Fruit fly (Drosophila melanogaster) whole organism, embryonic: ENCODE data around the gene PK1-R.

Experiments
- Aef1 ChIP-seq: fragments of 200-800 bp; sonication (Bioruptor generic); IDR thresholded peaks from 3 replicates; pipeline ENCODE4 v1.3.6; 2022; ENCODE audit warnings: missing biosample characterization, missing genetic modification characterization
- C15 ChIP-seq: fragments of 200-800 bp; sonication (Bioruptor generic); IDR thresholded peaks from 3 replicates; pipeline ENCODE4 v1.3.6; 2022; ENCODE audit warnings: missing biosample characterization, missing genetic modification characterization
- CG10321 ChIP-seq: fragments of 200-800 bp; sonication (Bioruptor generic); IDR thresholded peaks from 2 replicates; pipeline ENCODE4 v1.3.6; 2022; ENCODE audit warnings: missing biosample characterization, missing genetic modification characterization
- CG10462 ChIP-seq: fragments of 200-800 bp; sonication (Bioruptor generic); optimal IDR thresholded peaks from 2 replicates; lab custom pipeline; 2016; ENCODE audit warnings: missing biosample characterization, missing genetic modification characterization
- CG10979 ChIP-seq: fragments of 200-800 bp; sonication (Bioruptor generic); optimal IDR thresholded peaks from 2 replicates; lab custom pipeline; 2018; ENCODE audit warnings: missing biosample characterization, mild to moderate bottlenecking, missing genetic modification characterization, moderate library complexity
- CG11247 ChIP-seq: fragments of 200-800 bp; sonication (Bioruptor generic); IDR thresholded peaks from 2 replicates; pipeline ENCODE4 v1.3.6; 2022; ENCODE audit warnings: missing biosample characterization, missing genetic modification characterization
- CG11696 ChIP-seq: fragments of 200-800 bp; sonication (Bioruptor generic); IDR thresholded peaks from 2 replicates; pipeline ENCODE4 v1.3.6; 2022; ENCODE audit warnings: missing biosample characterization, missing genetic modification characterization
- CG11723 ChIP-seq: fragments of 200-800 bp; sonication (Bioruptor generic); optimal IDR thresholded peaks from 2 replicates; lab custom pipeline; 2017; ENCODE audit warnings: missing biosample characterization, mild to moderate bottlenecking, missing genetic modification characterization
- CG12104 ChIP-seq: fragments of 200-800 bp; sonication (Bioruptor generic); optimal IDR thresholded peaks from 3 replicates; lab custom pipeline; 2016; ENCODE audit warnings: missing biosample characterization, missing genetic modification characterization
- CG12236 ChIP-seq: fragments of 200-800 bp; sonication (Bioruptor generic); optimal IDR thresholded peaks from 2 replicates; lab custom pipeline; 2016; ENCODE audit warnings: missing biosample characterization, missing genetic modification characterization
- CG1233 ChIP-seq: fragments of 200-800 bp; sonication (Bioruptor generic); optimal IDR thresholded peaks from 4 replicates; lab custom pipeline; 2018; ENCODE audit warnings: missing biosample characterization, mild to moderate bottlenecking, missing genetic modification characterization
- CG14667 ChIP-seq: fragments of 200-800 bp; sonication (Bioruptor generic); IDR thresholded peaks from 2 replicates; pipeline ENCODE4 v1.3.6; 2022; ENCODE audit warnings: missing biosample characterization, missing genetic modification characterization
- CG14860 ChIP-seq: fragments of 200-800 bp; sonication (Bioruptor generic); IDR thresholded peaks from 3 replicates; pipeline ENCODE4 v1.3.6; 2022; ENCODE audit warnings: missing biosample characterization, missing genetic modification characterization; ENCODE audit not compliant: partially characterized antibody
- CG1792 ChIP-seq: fragments of 200-800 bp; sonication (Bioruptor generic); optimal IDR thresholded peaks from 2 replicates; lab custom pipeline; 2016; ENCODE audit warnings: missing biosample characterization, missing genetic modification characterization
- CG18619 ChIP-seq: fragments of 200-800 bp; sonication (Bioruptor generic); optimal IDR thresholded peaks from 3 replicates; lab custom pipeline; 2017; ENCODE audit warnings: missing biosample characterization, mild to moderate bottlenecking, missing genetic modification characterization
- CG32772 ChIP-seq: fragments of 200-800 bp; sonication (Bioruptor generic); IDR thresholded peaks from 2 replicates; pipeline ENCODE4 v1.3.6; 2022; ENCODE audit warnings: missing biosample characterization, missing genetic modification characterization
- CG33557 ChIP-seq: fragments of 200-800 bp; sonication (Bioruptor generic); optimal IDR thresholded peaks from 2 replicates; lab custom pipeline; 2019; ENCODE audit warnings: missing biosample characterization, mild to moderate bottlenecking, missing genetic modification characterization, moderate library complexity
- CG3726 ChIP-seq: fragments of 200-800 bp; sonication (Bioruptor generic); IDR thresholded peaks from 3 replicates; pipeline ENCODE4, ENCODE4 v1.3.6; 2022; ENCODE audit warnings: missing biosample characterization, missing genetic modification characterization
- CG42726 ChIP-seq: fragments of 200-800 bp; sonication (Bioruptor generic); IDR thresholded peaks from 2 replicates; pipeline ENCODE4 v1.3.6; 2022; ENCODE audit warnings: missing biosample characterization, missing genetic modification characterization; ENCODE audit not compliant: partially characterized antibody
- CG4282 ChIP-seq: fragments of 200-800 bp; sonication (Bioruptor generic); optimal IDR thresholded peaks from 2 replicates; lab custom pipeline; 2016; ENCODE audit warnings: missing biosample characterization, missing genetic modification characterization
- CG6254 ChIP-seq: fragments of 200-800 bp; sonication (Bioruptor generic); optimal IDR thresholded peaks from 3 replicates; lab custom pipeline; 2017; ENCODE audit warnings: mild to moderate bottlenecking, missing biosample characterization, missing genetic modification reagents, missing genetic modification characterization
- CG6689 ChIP-seq: fragments of 200-800 bp; sonication (Bioruptor generic); IDR thresholded peaks from 2 replicates; pipeline ENCODE4 v1.3.6; 2022; ENCODE audit warnings: missing biosample characterization, missing genetic modification characterization
- CoRest ChIP-seq: fragments of 200-800 bp; sonication (Bioruptor generic); optimal IDR thresholded peaks from 3 replicates; lab custom pipeline; 2018; ENCODE audit warnings: missing biosample characterization, mild to moderate bottlenecking, missing genetic modification characterization, moderate library complexity
- Eip74EF ChIP-seq, 2 experiments: fragments of 200-800 bp in 1 of 2; fragments of >200 bp in 1 of 2; sonication (Bioruptor generic) in 1 of 2; optimal IDR thresholded peaks; 2 replicates each; lab custom pipeline; 2017 to 2019; ENCODE audit warnings: missing biosample characterization in 2 of 2, missing genetic modification characterization in 2 of 2, mild to moderate bottlenecking in 1 of 2, moderate library complexity in 1 of 2
- Fer3 ChIP-seq: fragments of 200-800 bp; sonication (Bioruptor generic); optimal IDR thresholded peaks from 2 replicates; lab custom pipeline; 2018; ENCODE audit warnings: missing biosample characterization, mild to moderate bottlenecking, missing genetic modification characterization, moderate library complexity
- Gsc ChIP-seq: fragments of 200-800 bp; sonication (Bioruptor generic); IDR thresholded peaks from 2 replicates; pipeline ENCODE4 v1.3.6; 2022; ENCODE audit warnings: missing biosample characterization, missing genetic modification characterization
- Hmx ChIP-seq: fragments of 200-800 bp; sonication (Bioruptor generic); optimal IDR thresholded peaks from 2 replicates; lab custom pipeline; 2016; ENCODE audit warnings: missing biosample characterization, missing genetic modification characterization
- Hr78 ChIP-seq, 2 experiments: fragments of 200-800 bp in 1 of 2; fragments of >200 bp in 1 of 2; sonication (Bioruptor generic) in 1 of 2; optimal IDR thresholded peaks; 2 replicates each; lab custom pipeline; 2017 to 2019; ENCODE audit warnings: missing biosample characterization in 2 of 2, missing genetic modification characterization in 2 of 2, mild to moderate bottlenecking in 1 of 2, moderate library complexity in 1 of 2
- Jarid2 ChIP-seq: fragments of 200-800 bp; sonication (Bioruptor generic); optimal IDR thresholded peaks from 3 replicates; lab custom pipeline; 2017; ENCODE audit warnings: mild to moderate bottlenecking, missing biosample characterization, missing genetic modification reagents, missing genetic modification characterization
- Lhr ChIP-seq: fragments of 200-800 bp; sonication (Bioruptor generic); optimal IDR thresholded peaks from 3 replicates; lab custom pipeline; 2017; ENCODE audit warnings: mild to moderate bottlenecking, missing biosample characterization, missing genetic modification reagents, missing genetic modification characterization
- MBD-R2 ChIP-seq: fragments of 200-800 bp; sonication (Bioruptor generic); IDR thresholded peaks from 2 replicates; pipeline ENCODE4 v1.3.6; 2022; ENCODE audit warnings: missing biosample characterization, missing genetic modification characterization
- Rx ChIP-seq: fragments of 200-800 bp; sonication (Bioruptor generic); IDR thresholded peaks from 2 replicates; pipeline ENCODE4 v1.3.6; 2022; ENCODE audit warnings: missing biosample characterization, missing genetic modification characterization
- Ssrp ChIP-seq: fragments of 200-800 bp; sonication (Bioruptor generic); optimal IDR thresholded peaks from 2 replicates; lab custom pipeline; 2018; ENCODE audit warnings: missing biosample characterization, mild to moderate bottlenecking, missing genetic modification characterization, moderate library complexity
- Xrp1 ChIP-seq: fragments of 200-800 bp; sonication (Bioruptor generic); IDR thresholded peaks from 2 replicates; pipeline ENCODE4 v1.3.6; 2022; ENCODE audit warnings: missing biosample characterization, missing genetic modification characterization
- abd-A ChIP-seq: fragments of 200-800 bp; sonication (Bioruptor generic); optimal IDR thresholded peaks from 3 replicates; lab custom pipeline; 2019; ENCODE audit warnings: missing biosample characterization, mild to moderate bottlenecking, missing genetic modification characterization, moderate library complexity
- chif ChIP-seq, 2 experiments: fragments of 200-800 bp; sonication (Bioruptor generic); optimal IDR thresholded peaks; 3 replicates each; lab custom pipeline; 2016; ENCODE audit warnings: missing biosample characterization in 2 of 2, missing genetic modification characterization in 2 of 2
- cwo ChIP-seq: fragments of 200-800 bp; sonication (Bioruptor generic); optimal IDR thresholded peaks from 3 replicates; lab custom pipeline; 2017; ENCODE audit warnings: missing biosample characterization, missing genetic modification characterization, mild to moderate bottlenecking, moderate library complexity, missing genetic modification reagents
- danr ChIP-seq: fragments of 200-800 bp; sonication (Bioruptor generic); IDR thresholded peaks from 2 replicates; pipeline ENCODE4 v1.3.6; 2022; ENCODE audit warnings: missing biosample characterization, missing genetic modification characterization
- exex ChIP-seq: fragments of 200-800 bp; sonication (Bioruptor generic); optimal IDR thresholded peaks from 4 replicates; lab custom pipeline; 2018; ENCODE audit warnings: missing biosample characterization, mild to moderate bottlenecking, missing genetic modification characterization, moderate library complexity
- gem ChIP-seq: fragments of 200-800 bp; sonication (Bioruptor generic); optimal IDR thresholded peaks from 2 replicates; lab custom pipeline; 2019; ENCODE audit warnings: missing biosample characterization, mild to moderate bottlenecking, missing genetic modification characterization, moderate library complexity
- gsb ChIP-seq: fragments of 200-800 bp; sonication (Bioruptor generic); IDR thresholded peaks from 2 replicates; pipeline ENCODE4 v1.3.6; 2022; ENCODE audit warnings: missing biosample characterization, missing genetic modification characterization
- ind ChIP-seq: fragments of 200-800 bp; sonication (Bioruptor generic); optimal IDR thresholded peaks from 3 replicates; lab custom pipeline; 2016; ENCODE audit warnings: missing biosample characterization, missing genetic modification characterization
- nau ChIP-seq: fragments of 200-800 bp; sonication (Bioruptor generic); optimal IDR thresholded peaks from 3 replicates; lab custom pipeline; 2017; ENCODE audit warnings: missing biosample characterization, mild to moderate bottlenecking, missing genetic modification characterization, missing genetic modification reagents
- nom ChIP-seq: fragments of 200-800 bp; sonication (Bioruptor generic); optimal IDR thresholded peaks from 2 replicates; lab custom pipeline; 2017; ENCODE audit warnings: missing biosample characterization, missing genetic modification characterization, mild to moderate bottlenecking, moderate library complexity, missing genetic modification reagents
- ranshi ChIP-seq: fragments of 200-800 bp; sonication (Bioruptor generic); IDR thresholded peaks from 2 replicates; pipeline ENCODE4 v1.3.6; 2022; ENCODE audit warnings: missing biosample characterization, missing genetic modification characterization
- rib ChIP-seq: fragments of 200-800 bp; sonication (Bioruptor generic); IDR thresholded peaks from 2 replicates; pipeline ENCODE4 v1.3.6; 2022; ENCODE audit warnings: missing biosample characterization, missing genetic modification characterization
- slbo ChIP-seq: fragments of 200-800 bp; sonication (Bioruptor generic); IDR thresholded peaks from 2 replicates; pipeline ENCODE4 v1.3.6; 2022; ENCODE audit warnings: missing biosample characterization, missing genetic modification characterization
- tap ChIP-seq: fragments of 200-800 bp; optimal IDR thresholded peaks from 3 replicates; lab custom pipeline; 2019; ENCODE audit warnings: missing biosample characterization, mild to moderate bottlenecking, missing genetic modification characterization, moderate library complexity
- tgo ChIP-seq: fragments of 200-800 bp; sonication (Bioruptor generic); IDR thresholded peaks from 3 replicates; pipeline ENCODE4 v1.3.6; 2022; ENCODE audit warnings: missing biosample characterization, missing genetic modification characterization
- wdn ChIP-seq: fragments of 200-800 bp; sonication (Bioruptor generic); IDR thresholded peaks from 2 replicates; pipeline ENCODE4 v1.3.6; 2022; ENCODE audit warnings: missing biosample characterization, missing genetic modification characterization

The PK1-R gene

dm6 chr3R:14077026-14077425, 25.9 kb downstream of the PK1-R start (continued):
- TF ChIP-seq CG10462 (GFP tag; lab: Kevin White, UChicago) (no peak), nau (GFP tag; lab: Kevin White, UChicago) (peak; percentile 26), Hmx (no peak), cwo (GFP tag; lab: Kevin White, UChicago) (peak; percentile 52), slbo (GFP tag; lab: Robert Waterston, UW) (peak; percentile 62), CG14860 (no peak), Gsc (GFP tag; lab: Robert Waterston, UW) (no peak), rib (GFP tag; lab: Robert Waterston, UW) (no peak), CG10321 (0 out of 2 replicates have a peak, but pooled peaks have one; percentile 41), Rx (0 out of 2 replicates have a peak, but pooled peaks have one; percentile 12), CG12104 (GFP tag; lab: Kevin White, UChicago) (no peak), Xrp1 (GFP tag; lab: Robert Waterston, UW) (peak; percentile 32; the same call in 1 of the 2 replicates), CG6254 (peak; percentile 29), CG11696 (no peak), CG12236 (GFP tag; lab: Kevin White, UChicago) (no peak), CG18619 (no peak), CG14667 (no peak; the same call in 1 of the 2 replicates), CG32772 (GFP tag; lab: Robert Waterston, UW) (peak; percentile 52; the same call in 1 of the 2 replicates), Aef1 (peak; percentile 47; the same call in 2 of the 3 replicates), tap (peak; percentile 52), CoRest (tag; lab: Kevin White, UChicago) (peak; percentile 8), CG3726 (GFP tag; lab: Robert Waterston, UW) (no peak), CG1792 (GFP tag; lab: Kevin White, UChicago) (no peak), CG1233 (GFP tag; lab: Kevin White, UChicago) (peak; percentile 34), Jarid2 (peak; percentile 17), danr (GFP tag; lab: Robert Waterston, UW) (0 out of 2 replicates have a peak, but pooled peaks have one; percentile 19), CG33557 (GFP tag; lab: Kevin White, UChicago) (no peak), chif (GFP tag; optimal IDR thresholded peaks at IDR 0.05; lab: Kevin White, UChicago) (peak; percentile 19 to 35), abd-A (tag; lab: Kevin White, UChicago) (no peak), ranshi (GFP tag; lab: Robert Waterston, UW) (0 out of 2 replicates have a peak, but pooled peaks have one; percentile 56), CG10979 (tag; lab: Kevin White, UChicago) (peak; percentile 53), Ssrp (tag; lab: Kevin White, UChicago) (peak; percentile 4), CG11723 (GFP tag; lab: Kevin White, UChicago) (no peak), gsb (GFP tag; lab: Robert Waterston, UW) (no peak), ind (GFP tag; lab: Kevin White, UChicago) (peak; percentile 46), CG42726 (GFP tag; lab: Robert Waterston, UW) (no peak), Lhr (GFP tag; lab: Kevin White, UChicago) (no peak), nom (GFP tag; lab: Kevin White, UChicago) (peak; percentile 32), Fer3 (tag; lab: Kevin White, UChicago) (peak; percentile 52), Hr78 (GFP tag; optimal IDR thresholded peaks at IDR 0.05; lab: Kevin White, UChicago) (no peak), C15 (GFP tag; lab: Robert Waterston, UW) (0 out of 3 replicates have a peak, but pooled peaks have one; percentile 4), gem (peak; percentile 51), MBD-R2 (GFP tag; lab: Robert Waterston, UW) (0 out of 2 replicates have a peak, but pooled peaks have one; percentile 11), CG11247 (GFP tag; lab: Robert Waterston, UW) (peak; percentile 66; the same call in 1 of the 2 replicates), Eip74EF (GFP tag; optimal IDR thresholded peaks at IDR 0.05; lab: Kevin White, UChicago) (no peak), wdn (no peak), CG6689 (peak; percentile 44; the same call in 1 of the 2 replicates), CG4282 (GFP tag; lab: Kevin White, UChicago) (no peak), tgo (GFP tag; lab: Robert Waterston, UW) (peak; percentile 60; the same call in 1 of the 3 replicates), exex (tag; lab: Kevin White, UChicago) (no peak)
